Worm (Caenorhabditis elegans) whole organism, young adult: ENCODE data around the gene ZC239.17.

ENCODE experiments used
- athp-1 ChIP-seq: sonication (generic microtip); optimal IDR thresholded peaks from 2 replicates; lab custom pipeline; 2017; ENCODE audit warnings: mild to moderate bottlenecking, missing genetic modification characterization, missing compliant biosample characterization
- egl-18 ChIP-seq: fragments of 200-800 bp; sonication (Bioruptor generic); IDR thresholded peaks from 2 replicates; pipeline ENCODE4 v1.3.6; 2022; ENCODE audit warnings: missing genetic modification reagents, missing genetic modification characterization, missing compliant biosample characterization
- lsl-1 ChIP-seq: fragments of 200-800 bp; sonication (Bioruptor generic); optimal IDR thresholded peaks from 2 replicates; lab custom pipeline; 2018; ENCODE audit warnings: mild to moderate bottlenecking, missing genetic modification characterization, moderate library complexity, missing compliant biosample characterization
- madf-3 ChIP-seq: fragments of 200-800 bp; sonication (Bioruptor generic); IDR thresholded peaks from 2 replicates; pipeline ENCODE4 v1.3.6; 2022; ENCODE audit warnings: missing genetic modification reagents, missing genetic modification characterization, missing compliant biosample characterization
- snpc-4 ChIP-seq, 5 experiments: fragments of 150-350 bp in 1 of 5; sonication (generic microtip) in 4 of 5; optimal IDR thresholded peaks; 2 replicates each; lab custom pipeline; 2014 to 2018; ENCODE audit warnings: missing genetic modification characterization in 5 of 5, missing biosample characterization in 3 of 5, antibody characterized with exemption in 2 of 5, mild to moderate bottlenecking in 2 of 5, missing compliant biosample characterization in 2 of 5, missing genotype in 2 of 5, moderate library complexity in 2 of 5, missing genetic modification reagents in 1 of 5

DNA sequence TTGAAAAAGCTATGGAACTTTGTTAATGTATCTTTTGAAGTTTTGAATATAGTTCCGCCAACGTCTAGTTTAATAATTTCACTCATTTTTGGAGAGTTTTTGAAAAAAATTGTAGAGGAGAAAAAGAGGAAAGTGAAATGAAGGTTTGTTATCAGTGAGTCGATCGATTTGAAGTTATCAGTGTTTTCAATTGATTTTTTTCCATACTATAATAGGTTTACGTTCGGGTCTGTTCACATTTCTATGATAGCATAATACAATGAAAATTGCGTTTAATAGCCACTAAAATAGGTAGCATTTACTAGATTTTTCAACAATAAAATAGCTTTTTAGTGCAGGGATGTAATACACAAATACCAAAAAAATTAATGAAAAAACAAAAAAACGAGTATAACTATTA lies 480 bp downstream of the ZC239.17 start, which contains the start of gene ZC239.16:
- TF ChIP-seq lsl-1 (GFP tag; lab: Kevin White, UChicago) (no peak), athp-1 (tag; lab: Kevin White, UChicago) (no peak), egl-18 (GFP tag; lab: Robert Waterston, UW) (no peak), madf-3 (no peak), snpc-4 (GFP tag; optimal IDR thresholded peaks at IDR 0.05; lab: Kevin White, UChicago) (no peak), snpc-4 (tag; optimal IDR thresholded peaks at IDR 0.05; lab: Kevin White, UChicago) (no peak)
